Worm (Caenorhabditis elegans): ENCODE data around the gene C05D12.3.

The C05D12.3 gene

ce11 chrII:11473525-11474181 is 48.6 kb downstream of the C05D12.3 start, which contains the start of the genes metl-1 and W02B12.11:
metl-1 (minus strand) TSS chrII:11473575.
W02B12.11 (plus strand) TSS chrII:11473861.
- TF ChIP-seq him-1 (tag; optimal IDR thresholded peaks at IDR 0.05) (peak; percentile 38), W03F9.2 (tag; optimal IDR thresholded peaks at IDR 0.05) (peak; percentile 85), dao-5 (tag; optimal IDR thresholded peaks at IDR 0.05) (no peak)

ce11 chrII:11476410-11476809 is 51.3 kb downstream of the C05D12.3 start, which contains the start of gene W02B12.16:
W02B12.16 (minus strand) TSS chrII:11476510.
- TF ChIP-seq him-1 (tag; optimal IDR thresholded peaks at IDR 0.05) = no peak

ce11 chrII:11479076-11479475 is 54.0 kb downstream of the C05D12.3 start, which contains the start of gene W02B12.12:
W02B12.12 (minus strand) TSS chrII:11479176.
- TF ChIP-seq him-1 (tag; optimal IDR thresholded peaks at IDR 0.05) = no peak
